Worm (Caenorhabditis elegans) whole organism, young adult: Measurements from ENCODE around the gene mcm-6.

Experiments
- B0019.2 ChIP-seq: fragments of 200-800 bp; sonication (Bioruptor generic); conservative IDR thresholded peaks from 2 replicates; pipeline ENCODE4 v1.3.6; 2022; ENCODE audit warnings: missing genetic modification reagents, missing genetic modification characterization, missing compliant biosample characterization
- C06A6.2 ChIP-seq: fragments of 200-800 bp; sonication (Bioruptor generic); conservative IDR thresholded peaks from 2 replicates; pipeline ENCODE4 v1.3.6; 2022; ENCODE audit warnings: missing genetic modification characterization, missing compliant biosample characterization
- ama-1 ChIP-seq, 3 experiments: fragments of 150-350 bp in 1 of 3; sonication (generic microtip) in 2 of 3; optimal IDR thresholded peaks; 2 replicates each; lab custom pipeline; 2014 to 2018; ENCODE audit warnings: missing biosample characterization in 2 of 3, missing genetic modification characterization in 2 of 3, missing genetic modification reagents in 2 of 3
- ceh-58 ChIP-seq: fragments of 200-800 bp; sonication (Bioruptor generic); IDR thresholded peaks from 2 replicates; pipeline ENCODE4 v1.3.6; 2022; ENCODE audit warnings: missing genetic modification characterization, missing compliant biosample characterization
- nfya-1 ChIP-seq: sonication (generic microtip); optimal IDR thresholded peaks from 2 replicates; lab custom pipeline; 2017; ENCODE audit warnings: antibody characterized with exemption, missing compliant biosample characterization, missing genetic modification characterization, borderline replicate concordance; ENCODE audit not compliant: insufficient read depth
- unc-62 ChIP-seq: fragments of 150-350 bp; optimal IDR thresholded peaks from 2 replicates; lab custom pipeline; 2014; ENCODE audit warnings: missing biosample characterization, missing genetic modification reagents, missing genetic modification characterization

DNA sequence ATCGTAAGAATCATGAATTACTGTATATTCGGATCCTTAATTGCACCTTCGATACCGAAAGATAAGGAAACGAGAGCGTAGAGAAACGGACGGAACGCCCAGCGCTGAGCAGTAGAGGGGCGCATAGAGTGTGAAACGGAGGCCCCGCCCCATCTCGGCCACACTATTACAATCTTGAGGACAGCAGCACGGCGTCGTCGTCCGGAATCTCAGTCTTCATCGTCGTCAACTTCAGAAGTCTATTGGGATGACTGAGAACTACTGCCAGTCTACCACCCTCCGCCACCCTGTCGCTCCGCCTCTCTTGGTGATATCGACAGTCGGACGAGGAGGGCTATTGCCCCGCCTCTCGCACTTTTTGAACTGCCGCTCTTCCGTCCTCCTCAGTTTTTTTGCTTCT is 29.4 kb upstream of the mcm-6 start:
- TF ChIP-seq nfya-1, result no peak
- TF ChIP-seq ama-1 (optimal IDR thresholded peaks at IDR 0.05; lab: Kevin White, UChicago), result no peak
- TF ChIP-seq ama-1 (GFP tag; optimal IDR thresholded peaks at IDR 0.05; lab: Kevin White, UChicago), result no peak
- TF ChIP-seq unc-62 (GFP tag; lab: Kevin White, UChicago), result no peak
- no peak for TF ChIP-seq C06A6.2 (GFP tag; lab: Robert Waterston, UW)
- no peak for TF ChIP-seq ceh-58 (GFP tag; lab: Robert Waterston, UW)
- TF ChIP-seq B0019.2 (GFP tag; lab: Robert Waterston, UW), result no peak
